Worm (Caenorhabditis elegans) whole organism, L3 larva: Measurements from ENCODE around the gene F49H6.12.

Source experiments
- R02D3.7 ChIP-seq: fragments of 150-350 bp; optimal IDR thresholded peaks from 2 replicates; lab custom pipeline; 2014; ENCODE audit warnings: missing biosample characterization, missing genetic modification characterization
- ZK546.5 ChIP-seq: sonication (generic microtip); optimal IDR thresholded peaks from 2 replicates; lab custom pipeline; 2017; ENCODE audit warnings: missing biosample characterization, missing genetic modification characterization
- aly-2 ChIP-seq: fragments of 150-350 bp; optimal IDR thresholded peaks from 2 replicates; lab custom pipeline; 2014; ENCODE audit warnings: missing biosample characterization, missing genetic modification characterization
- ama-1 ChIP-seq: fragments of 150-350 bp; optimal IDR thresholded peaks from 2 replicates; lab custom pipeline; 2018
- ceh-16 ChIP-seq: sonication (generic microtip); optimal IDR thresholded peaks from 2 replicates; lab custom pipeline; 2017; ENCODE audit warnings: missing biosample characterization, missing genetic modification characterization
- ceh-28 ChIP-seq: fragments of 150-350 bp; optimal IDR thresholded peaks from 2 replicates; lab custom pipeline; 2014; ENCODE audit warnings: missing biosample characterization, missing genetic modification reagents, missing genetic modification characterization
- ceh-82 ChIP-seq: fragments of 150-350 bp; optimal IDR thresholded peaks from 2 replicates; lab custom pipeline; 2014; ENCODE audit warnings: missing biosample characterization, missing genetic modification characterization
- ceh-9 ChIP-seq: sonication (generic microtip); optimal IDR thresholded peaks from 2 replicates; lab custom pipeline; 2018; ENCODE audit warnings: missing biosample characterization, missing genetic modification characterization
- daf-12 ChIP-seq: fragments of 150-350 bp; optimal IDR thresholded peaks from 2 replicates; lab custom pipeline; 2014; ENCODE audit warnings: missing biosample characterization, missing genetic modification reagents, missing genetic modification characterization
- egl-27 ChIP-seq: sonication (generic microtip); optimal IDR thresholded peaks from 4 replicates; lab custom pipeline; 2017; ENCODE audit warnings: missing biosample characterization, missing genetic modification reagents, missing genetic modification characterization
- egl-5 ChIP-seq: fragments of 150-350 bp; optimal IDR thresholded peaks from 2 replicates; lab custom pipeline; 2017; ENCODE audit warnings: missing biosample characterization, missing genetic modification reagents, missing genetic modification characterization, inconsistent platforms
- elt-2 ChIP-seq: sonication (generic microtip); optimal IDR thresholded peaks from 2 replicates; lab custom pipeline; 2016; ENCODE audit warnings: missing genetic modification reagents, mild to moderate bottlenecking, missing genetic modification characterization, missing compliant biosample characterization
- elt-3 ChIP-seq, 3 experiments: fragments of 150-350 bp in 1 of 3; sonication (generic microtip) in 2 of 3; optimal IDR thresholded peaks; 2 replicates in 2 of 3; 4 replicates in 1 of 3; lab custom pipeline; 2014 to 2017; ENCODE audit warnings: missing biosample characterization in 3 of 3, missing genetic modification characterization in 3 of 3
- eor-1 ChIP-seq, 2 experiments: fragments of 150-350 bp; optimal IDR thresholded peaks; 2 replicates each; lab custom pipeline; 2014 to 2018; ENCODE audit warnings: missing biosample characterization in 2 of 2, missing genetic modification characterization in 2 of 2
- fkh-10 ChIP-seq: sonication (generic microtip); optimal IDR thresholded peaks from 2 replicates; lab custom pipeline; 2017; ENCODE audit warnings: missing biosample characterization, missing genetic modification reagents, missing genetic modification characterization
- fkh-2 ChIP-seq: fragments of 150-350 bp; optimal IDR thresholded peaks from 2 replicates; lab custom pipeline; 2014; ENCODE audit warnings: missing biosample characterization, missing genetic modification reagents, missing genetic modification characterization
- fos-1 ChIP-seq: fragments of 150-350 bp; optimal IDR thresholded peaks from 2 replicates; lab custom pipeline; 2014; ENCODE audit warnings: missing biosample characterization, missing genetic modification characterization
- jun-1 ChIP-seq: fragments of 150-350 bp; optimal IDR thresholded peaks from 2 replicates; lab custom pipeline; 2014; ENCODE audit warnings: missing biosample characterization, missing genetic modification reagents, missing genetic modification characterization
- lin-15B ChIP-seq: fragments of 150-350 bp; optimal IDR thresholded peaks from 2 replicates; lab custom pipeline; 2014; ENCODE audit warnings: missing biosample characterization, missing genetic modification characterization
- lin-39 ChIP-seq: fragments of 150-350 bp; optimal IDR thresholded peaks from 2 replicates; lab custom pipeline; 2018; ENCODE audit warnings: missing biosample characterization, missing genetic modification reagents, missing genetic modification characterization
- lsy-12 ChIP-seq: sonication (generic microtip); optimal IDR thresholded peaks from 2 replicates; lab custom pipeline; 2016; ENCODE audit warnings: mild to moderate bottlenecking, missing genetic modification characterization, missing compliant biosample characterization
- mdl-1 ChIP-seq: fragments of 150-350 bp; optimal IDR thresholded peaks from 2 replicates; lab custom pipeline; 2014; ENCODE audit warnings: missing biosample characterization, missing genetic modification characterization
- nhr-11 ChIP-seq: fragments of 150-350 bp; optimal IDR thresholded peaks from 2 replicates; lab custom pipeline; 2014; ENCODE audit warnings: missing biosample characterization, missing genetic modification characterization
- nhr-12 ChIP-seq: fragments of 150-350 bp; optimal IDR thresholded peaks from 2 replicates; lab custom pipeline; 2014; ENCODE audit warnings: missing biosample characterization, missing genetic modification characterization
- nhr-237 ChIP-seq: fragments of 150-350 bp; optimal IDR thresholded peaks from 2 replicates; lab custom pipeline; 2014; ENCODE audit warnings: missing biosample characterization, missing genetic modification characterization
- nhr-25 ChIP-seq: sonication (generic microtip); optimal IDR thresholded peaks from 2 replicates; lab custom pipeline; 2017; ENCODE audit warnings: missing biosample characterization, missing genetic modification characterization
- nhr-28 ChIP-seq: fragments of 150-350 bp; optimal IDR thresholded peaks from 2 replicates; lab custom pipeline; 2014; ENCODE audit warnings: missing biosample characterization, missing genetic modification characterization
- nhr-43 ChIP-seq: sonication (generic microtip); optimal IDR thresholded peaks from 2 replicates; lab custom pipeline; 2016; ENCODE audit warnings: mild to moderate bottlenecking, missing genetic modification characterization, missing compliant biosample characterization; ENCODE audit not compliant: poor library complexity, severe bottlenecking
- nhr-67 ChIP-seq: fragments of 150-350 bp; optimal IDR thresholded peaks from 2 replicates; lab custom pipeline; 2014; ENCODE audit warnings: missing biosample characterization, missing genetic modification characterization
- nhr-77 ChIP-seq: fragments of 150-350 bp; optimal IDR thresholded peaks from 2 replicates; lab custom pipeline; 2014; ENCODE audit warnings: missing biosample characterization, missing genetic modification characterization
- pha-4 ChIP-seq: fragments of 150-350 bp; optimal IDR thresholded peaks from 2 replicates; lab custom pipeline; 2014; ENCODE audit warnings: missing biosample characterization, missing genetic modification reagents, missing genetic modification characterization
- pqm-1 ChIP-seq: fragments of 150-350 bp; optimal IDR thresholded peaks from 2 replicates; lab custom pipeline; 2017; ENCODE audit warnings: missing biosample characterization, missing genetic modification characterization, inconsistent platforms
- tbx-2 ChIP-seq: sonication (generic microtip); optimal IDR thresholded peaks from 2 replicates; lab custom pipeline; 2016; ENCODE audit warnings: mild to moderate bottlenecking, missing genetic modification characterization, missing compliant biosample characterization
- unc-39 ChIP-seq: sonication (generic microtip); optimal IDR thresholded peaks from 4 replicates; lab custom pipeline; 2017; ENCODE audit warnings: missing biosample characterization, missing genetic modification characterization
- unc-62 ChIP-seq: fragments of 150-350 bp; sonication (generic microtip); optimal IDR thresholded peaks from 4 replicates; lab custom pipeline; 2014; ENCODE audit warnings: missing biosample characterization, missing genetic modification reagents, missing genetic modification characterization
- zag-1 ChIP-seq: fragments of 150-350 bp; optimal IDR thresholded peaks from 2 replicates; lab custom pipeline; 2014; ENCODE audit warnings: missing biosample characterization, missing genetic modification characterization
- ztf-4 ChIP-seq: fragments of 150-350 bp; optimal IDR thresholded peaks from 2 replicates; lab custom pipeline; 2014; ENCODE audit warnings: missing biosample characterization, missing genetic modification characterization

F49H6.12 gene

DNA sequence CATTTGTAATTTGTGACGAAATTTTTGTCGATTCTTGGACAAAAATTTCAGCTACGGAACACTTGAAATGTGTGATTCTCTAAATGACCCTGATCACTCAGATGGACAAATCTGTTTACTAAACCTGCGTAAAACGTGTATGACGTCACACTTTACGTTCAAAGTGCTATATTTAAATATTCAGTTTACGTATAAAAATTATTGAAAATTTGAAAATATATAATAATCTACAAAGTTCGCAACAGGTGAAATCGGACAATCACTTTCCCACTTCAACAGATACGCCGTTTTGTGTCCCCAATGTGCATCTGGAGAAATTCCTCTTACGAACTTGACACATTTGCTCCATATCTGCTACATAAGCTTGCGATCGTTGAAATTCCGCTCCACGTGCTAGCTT is 16.1 kb downstream of the F49H6.12 start, which contains the start of gene srh-131:
srh-131 (plus strand) TSS at position 301 of the 400 bp plus-strand sequence.
- TF ChIP-seq nhr-43 (no peak), pqm-1 (tag; lab: Kevin White, UChicago) (no peak), daf-12 (tag; lab: Kevin White, UChicago) (no peak), ceh-9 (tag; lab: Kevin White, UChicago) (no peak), nhr-12 (tag; lab: Kevin White, UChicago) (no peak), ceh-28 (tag; lab: Kevin White, UChicago) (no peak), unc-39 (no peak), nhr-67 (tag; lab: Kevin White, UChicago) (no peak), pha-4 (tag; lab: Kevin White, UChicago) (no peak), mdl-1 (tag; lab: Kevin White, UChicago) (no peak), nhr-77 (tag; lab: Kevin White, UChicago) (no peak)

ce11 chrV:17001167-17001566 is 20.1 kb downstream of the F49H6.12 start, which contains the start of gene sri-9:
sri-9 (plus strand) TSS chrV:17001467.
- TF ChIP-seq pha-4 (tag; lab: Kevin White, UChicago) = no peak
- TF ChIP-seq lsy-12 (tag; lab: Kevin White, UChicago) = no peak
- TF ChIP-seq nhr-11 (tag; lab: Kevin White, UChicago) = no peak
- TF ChIP-seq nhr-25 (tag; lab: Kevin White, UChicago) = no peak
- no peak for TF ChIP-seq ceh-28 (tag; lab: Kevin White, UChicago)
- no peak for TF ChIP-seq daf-12 (tag; lab: Kevin White, UChicago)
- no peak for TF ChIP-seq lin-15B
- TF ChIP-seq nhr-28 (tag; lab: Kevin White, UChicago) = no peak
- no peak for TF ChIP-seq nhr-237 (tag; lab: Kevin White, UChicago)
- no peak for TF ChIP-seq tbx-2 (tag; lab: Kevin White, UChicago)

ce11 chrV:17000635-17001034 is 20.6 kb downstream of the F49H6.12 start:
- TF ChIP-seq eor-1 (tag; optimal IDR thresholded peaks at IDR 0.05; lab: Kevin White, UChicago) = no peak
- no peak for TF ChIP-seq zag-1

- no peak for TF ChIP-seq nhr-28 (tag; lab: Kevin White, UChicago)
- no peak for TF ChIP-seq ama-1 (lab: Kevin White, UChicago)
- no peak for TF ChIP-seq nhr-77 (tag; lab: Kevin White, UChicago)
- no peak for TF ChIP-seq R02D3.7
- TF ChIP-seq daf-12 (tag; lab: Kevin White, UChicago) = no peak
- TF ChIP-seq jun-1 = no peak
- TF ChIP-seq elt-2 = no peak
- TF ChIP-seq fos-1 (tag; lab: Kevin White, UChicago) = no peak
- no peak for TF ChIP-seq elt-3 (tag; optimal IDR thresholded peaks at IDR 0.05; lab: Kevin White, UChicago)
- TF ChIP-seq nhr-237 (tag; lab: Kevin White, UChicago) = no peak
- no peak for TF ChIP-seq fkh-2 (tag; lab: Kevin White, UChicago)
Observed at ce11 chrV:17000204-17000603, 21.1 kb downstream of the F49H6.12 start, which contains the start of gene str-217. str-217 (minus strand) TSS chrV:17000304.

- TF ChIP-seq lsy-12 (tag; lab: Kevin White, UChicago) = no peak
- TF ChIP-seq egl-5 (tag; lab: Kevin White, UChicago) = no peak
- TF ChIP-seq lin-15B = no peak
- no peak for TF ChIP-seq elt-2
- no peak for TF ChIP-seq jun-1
- no peak for TF ChIP-seq R02D3.7
- TF ChIP-seq aly-2 (tag; lab: Kevin White, UChicago) = no peak
Observed at ce11 chrV:16992383-16992782, 28.9 kb downstream of the F49H6.12 start.

ce11 chrV:16991734-16992133 is 29.5 kb downstream of the F49H6.12 start, which contains the start of gene srz-95:
srz-95 (plus strand) TSS chrV:16992034.
- TF ChIP-seq nhr-25 (tag; lab: Kevin White, UChicago) = no peak
- TF ChIP-seq ceh-82 (tag; lab: Kevin White, UChicago) = no peak
- TF ChIP-seq unc-39 = no peak
- no peak for TF ChIP-seq mdl-1 (tag; lab: Kevin White, UChicago)
- no peak for TF ChIP-seq ceh-9 (tag; lab: Kevin White, UChicago)
- no peak for TF ChIP-seq nhr-43
- TF ChIP-seq egl-27 = no peak
- TF ChIP-seq ZK546.5 (tag; lab: Kevin White, UChicago) = no peak
- TF ChIP-seq lin-15B = no peak
- TF ChIP-seq jun-1 = no peak
- TF ChIP-seq ceh-16 (tag; lab: Kevin White, UChicago) = no peak
- no peak for TF ChIP-seq unc-62 (GFP tag; lab: Kevin White, UChicago)
- TF ChIP-seq elt-3 (tag; optimal IDR thresholded peaks at IDR 0.05; lab: Kevin White, UChicago) = no peak
- no peak for TF ChIP-seq nhr-28 (tag; lab: Kevin White, UChicago)
- no peak for TF ChIP-seq ztf-4 (tag; lab: Kevin White, UChicago)
- TF ChIP-seq nhr-77 (tag; lab: Kevin White, UChicago) = no peak
- TF ChIP-seq fkh-10 (GFP tag; lab: Kevin White, UChicago) = no peak
- no peak for TF ChIP-seq lin-39 (tag; lab: Kevin White, UChicago)
- TF ChIP-seq pqm-1 (tag; lab: Kevin White, UChicago) = no peak
